Worm (Caenorhabditis elegans) whole organism, L3 larva: ENCODE data around the gene yars-2.
A peak's percentile ranks its signal among the peaks of the same experiment; 100 is the strongest.

Experiments used
- R02D3.7 ChIP-seq: fragments of 150-350 bp; optimal IDR thresholded peaks from 2 replicates; lab custom pipeline; 2014; ENCODE audit warnings: missing biosample characterization, missing genetic modification characterization
- ZK546.5 ChIP-seq: sonication (generic microtip); optimal IDR thresholded peaks from 2 replicates; lab custom pipeline; 2017; ENCODE audit warnings: missing biosample characterization, missing genetic modification characterization
- aly-2 ChIP-seq: fragments of 150-350 bp; optimal IDR thresholded peaks from 2 replicates; lab custom pipeline; 2014; ENCODE audit warnings: missing biosample characterization, missing genetic modification characterization
- ama-1 ChIP-seq: fragments of 150-350 bp; optimal IDR thresholded peaks from 2 replicates; lab custom pipeline; 2018
- ceh-16 ChIP-seq: sonication (generic microtip); optimal IDR thresholded peaks from 2 replicates; lab custom pipeline; 2017; ENCODE audit warnings: missing biosample characterization, missing genetic modification characterization
- ceh-28 ChIP-seq: fragments of 150-350 bp; optimal IDR thresholded peaks from 2 replicates; lab custom pipeline; 2014; ENCODE audit warnings: missing biosample characterization, missing genetic modification reagents, missing genetic modification characterization
- ceh-82 ChIP-seq: fragments of 150-350 bp; optimal IDR thresholded peaks from 2 replicates; lab custom pipeline; 2014; ENCODE audit warnings: missing biosample characterization, missing genetic modification characterization
- ceh-9 ChIP-seq: sonication (generic microtip); optimal IDR thresholded peaks from 2 replicates; lab custom pipeline; 2018; ENCODE audit warnings: missing biosample characterization, missing genetic modification characterization
- daf-12 ChIP-seq: fragments of 150-350 bp; optimal IDR thresholded peaks from 2 replicates; lab custom pipeline; 2014; ENCODE audit warnings: missing biosample characterization, missing genetic modification reagents, missing genetic modification characterization
- egl-27 ChIP-seq: sonication (generic microtip); optimal IDR thresholded peaks from 4 replicates; lab custom pipeline; 2017; ENCODE audit warnings: missing biosample characterization, missing genetic modification reagents, missing genetic modification characterization
- egl-5 ChIP-seq: fragments of 150-350 bp; optimal IDR thresholded peaks from 2 replicates; lab custom pipeline; 2017; ENCODE audit warnings: missing biosample characterization, missing genetic modification reagents, missing genetic modification characterization, inconsistent platforms
- elt-1 ChIP-seq: fragments of 150-350 bp; optimal IDR thresholded peaks from 2 replicates; lab custom pipeline; 2014; ENCODE audit warnings: missing biosample characterization, missing genetic modification characterization
- elt-2 ChIP-seq: sonication (generic microtip); optimal IDR thresholded peaks from 2 replicates; lab custom pipeline; 2016; ENCODE audit warnings: missing genetic modification reagents, mild to moderate bottlenecking, missing genetic modification characterization, missing compliant biosample characterization
- elt-3 ChIP-seq, 3 experiments: fragments of 150-350 bp in 1 of 3; sonication (generic microtip) in 2 of 3; optimal IDR thresholded peaks; 2 replicates in 2 of 3; 4 replicates in 1 of 3; lab custom pipeline; 2014 to 2017; ENCODE audit warnings: missing biosample characterization in 3 of 3, missing genetic modification characterization in 3 of 3
- eor-1 ChIP-seq, 2 experiments: fragments of 150-350 bp; optimal IDR thresholded peaks; 2 replicates each; lab custom pipeline; 2014 to 2018; ENCODE audit warnings: missing biosample characterization in 2 of 2, missing genetic modification characterization in 2 of 2
- fkh-10 ChIP-seq: sonication (generic microtip); optimal IDR thresholded peaks from 2 replicates; lab custom pipeline; 2017; ENCODE audit warnings: missing biosample characterization, missing genetic modification reagents, missing genetic modification characterization
- fkh-2 ChIP-seq: fragments of 150-350 bp; optimal IDR thresholded peaks from 2 replicates; lab custom pipeline; 2014; ENCODE audit warnings: missing biosample characterization, missing genetic modification reagents, missing genetic modification characterization
- fos-1 ChIP-seq: fragments of 150-350 bp; optimal IDR thresholded peaks from 2 replicates; lab custom pipeline; 2014; ENCODE audit warnings: missing biosample characterization, missing genetic modification characterization
- hmg-11 ChIP-seq: sonication (generic microtip); optimal IDR thresholded peaks from 2 replicates; lab custom pipeline; 2016; ENCODE audit warnings: missing genetic modification characterization, missing compliant biosample characterization
- jun-1 ChIP-seq: fragments of 150-350 bp; optimal IDR thresholded peaks from 2 replicates; lab custom pipeline; 2014; ENCODE audit warnings: missing biosample characterization, missing genetic modification reagents, missing genetic modification characterization
- lin-15B ChIP-seq: fragments of 150-350 bp; optimal IDR thresholded peaks from 2 replicates; lab custom pipeline; 2014; ENCODE audit warnings: missing biosample characterization, missing genetic modification characterization
- lin-39 ChIP-seq: fragments of 150-350 bp; optimal IDR thresholded peaks from 2 replicates; lab custom pipeline; 2018; ENCODE audit warnings: missing biosample characterization, missing genetic modification reagents, missing genetic modification characterization
- lsy-12 ChIP-seq: sonication (generic microtip); optimal IDR thresholded peaks from 2 replicates; lab custom pipeline; 2016; ENCODE audit warnings: mild to moderate bottlenecking, missing genetic modification characterization, missing compliant biosample characterization
- mdl-1 ChIP-seq: fragments of 150-350 bp; optimal IDR thresholded peaks from 2 replicates; lab custom pipeline; 2014; ENCODE audit warnings: missing biosample characterization, missing genetic modification characterization
- mml-1 ChIP-seq: fragments of 150-350 bp; sonication (generic microtip); optimal IDR thresholded peaks from 3 replicates; lab custom pipeline; 2014; ENCODE audit warnings: missing biosample characterization, missing genetic modification characterization
- nfya-1 ChIP-seq: sonication (generic microtip); optimal IDR thresholded peaks from 2 replicates; lab custom pipeline; 2017; ENCODE audit warnings: missing genetic modification characterization, mild to moderate bottlenecking, missing compliant biosample characterization, antibody characterized with exemption, moderate library complexity; ENCODE audit not compliant: insufficient read depth
- nhr-11 ChIP-seq: fragments of 150-350 bp; optimal IDR thresholded peaks from 2 replicates; lab custom pipeline; 2014; ENCODE audit warnings: missing biosample characterization, missing genetic modification characterization
- nhr-12 ChIP-seq: fragments of 150-350 bp; optimal IDR thresholded peaks from 2 replicates; lab custom pipeline; 2014; ENCODE audit warnings: missing biosample characterization, missing genetic modification characterization
- nhr-23 ChIP-seq: fragments of 150-350 bp; optimal IDR thresholded peaks from 2 replicates; lab custom pipeline; 2014; ENCODE audit warnings: missing biosample characterization, missing genetic modification reagents, missing genetic modification characterization
- nhr-237 ChIP-seq: fragments of 150-350 bp; optimal IDR thresholded peaks from 2 replicates; lab custom pipeline; 2014; ENCODE audit warnings: missing biosample characterization, missing genetic modification characterization
- nhr-25 ChIP-seq: sonication (generic microtip); optimal IDR thresholded peaks from 2 replicates; lab custom pipeline; 2017; ENCODE audit warnings: missing biosample characterization, missing genetic modification characterization
- nhr-28 ChIP-seq: fragments of 150-350 bp; optimal IDR thresholded peaks from 2 replicates; lab custom pipeline; 2014; ENCODE audit warnings: missing biosample characterization, missing genetic modification characterization
- nhr-43 ChIP-seq: sonication (generic microtip); optimal IDR thresholded peaks from 2 replicates; lab custom pipeline; 2016; ENCODE audit warnings: mild to moderate bottlenecking, missing genetic modification characterization, missing compliant biosample characterization; ENCODE audit not compliant: poor library complexity, severe bottlenecking
- nhr-67 ChIP-seq: fragments of 150-350 bp; optimal IDR thresholded peaks from 2 replicates; lab custom pipeline; 2014; ENCODE audit warnings: missing biosample characterization, missing genetic modification characterization
- nhr-76 ChIP-seq: fragments of 150-350 bp; sonication (generic microtip); optimal IDR thresholded peaks from 5 replicates; lab custom pipeline; 2014; ENCODE audit warnings: missing biosample characterization, missing genetic modification characterization
- nhr-77 ChIP-seq: fragments of 150-350 bp; optimal IDR thresholded peaks from 2 replicates; lab custom pipeline; 2014; ENCODE audit warnings: missing biosample characterization, missing genetic modification characterization
- pha-4 ChIP-seq: fragments of 150-350 bp; optimal IDR thresholded peaks from 2 replicates; lab custom pipeline; 2014; ENCODE audit warnings: missing biosample characterization, missing genetic modification reagents, missing genetic modification characterization
- pqm-1 ChIP-seq: fragments of 150-350 bp; optimal IDR thresholded peaks from 2 replicates; lab custom pipeline; 2017; ENCODE audit warnings: missing biosample characterization, missing genetic modification characterization, inconsistent platforms
- sea-2 ChIP-seq: fragments of 150-350 bp; sonication (generic microtip); optimal IDR thresholded peaks from 4 replicates; lab custom pipeline; 2014; ENCODE audit warnings: missing biosample characterization, missing genetic modification reagents, missing genetic modification characterization
- skn-1 ChIP-seq: fragments of 150-350 bp; optimal IDR thresholded peaks from 2 replicates; lab custom pipeline; 2014; ENCODE audit warnings: missing biosample characterization, missing genetic modification characterization
- snpc-4 ChIP-seq: fragments of 150-350 bp; optimal IDR thresholded peaks from 2 replicates; lab custom pipeline; 2014; ENCODE audit warnings: missing biosample characterization, missing genetic modification characterization
- tbx-2 ChIP-seq: sonication (generic microtip); optimal IDR thresholded peaks from 2 replicates; lab custom pipeline; 2016; ENCODE audit warnings: mild to moderate bottlenecking, missing genetic modification characterization, missing compliant biosample characterization
- unc-39 ChIP-seq: sonication (generic microtip); optimal IDR thresholded peaks from 4 replicates; lab custom pipeline; 2017; ENCODE audit warnings: missing biosample characterization, missing genetic modification characterization
- unc-62 ChIP-seq: fragments of 150-350 bp; sonication (generic microtip); optimal IDR thresholded peaks from 4 replicates; lab custom pipeline; 2014; ENCODE audit warnings: missing biosample characterization, missing genetic modification reagents, missing genetic modification characterization
- zag-1 ChIP-seq: fragments of 150-350 bp; optimal IDR thresholded peaks from 2 replicates; lab custom pipeline; 2014; ENCODE audit warnings: missing biosample characterization, missing genetic modification characterization
- ztf-11 ChIP-seq: fragments of 150-350 bp; optimal IDR thresholded peaks from 2 replicates; lab custom pipeline; 2014; ENCODE audit warnings: missing biosample characterization, missing genetic modification characterization
- ztf-4 ChIP-seq: fragments of 150-350 bp; optimal IDR thresholded peaks from 2 replicates; lab custom pipeline; 2014; ENCODE audit warnings: missing biosample characterization, missing genetic modification characterization

The yars-2 gene

ce11 chrIV:4749728-4750278 is 37.4 kb upstream of the yars-2 start, which contains the start of the genes rpl-20 and Y17G9B.5:
Gene rpl-20 (minus strand): TSS chrIV:4749778.
Gene Y17G9B.5 (plus strand): TSS chrIV:4750240.
- TF ChIP-seq daf-12 (tag; lab: Kevin White, UChicago) = peak; percentile 87
- TF ChIP-seq skn-1 (tag; lab: Kevin White, UChicago) = peak; percentile 97
- peak; percentile 98 for TF ChIP-seq ceh-28 (tag; lab: Kevin White, UChicago)
- TF ChIP-seq ceh-9 (tag; lab: Kevin White, UChicago) = no peak
- peak; percentile 99 for TF ChIP-seq jun-1 (tag; lab: Kevin White, UChicago)
- TF ChIP-seq ama-1 (lab: Kevin White, UChicago) = peak; percentile 91
- TF ChIP-seq mml-1 (tag; lab: Kevin White, UChicago) = no peak
- TF ChIP-seq pqm-1 (tag; lab: Kevin White, UChicago) = peak; percentile 100
- peak; percentile 60 for TF ChIP-seq ceh-16 (tag; lab: Kevin White, UChicago)
- TF ChIP-seq elt-3 (tag; optimal IDR thresholded peaks at IDR 0.05; lab: Kevin White, UChicago) = peak; percentile 94 to 97 (median 94)
- peak; percentile 64 for TF ChIP-seq ztf-11 (tag; lab: Kevin White, UChicago)
- TF ChIP-seq ceh-82 = peak; percentile 98
- TF ChIP-seq aly-2 (tag; lab: Kevin White, UChicago) = peak; percentile 97
- TF ChIP-seq nhr-67 (tag; lab: Kevin White, UChicago) = peak; percentile 67
- TF ChIP-seq eor-1 (tag; optimal IDR thresholded peaks at IDR 0.05; lab: Kevin White, UChicago) = no peak
- peak; percentile 42 for TF ChIP-seq unc-39 (tag; lab: Kevin White, UChicago)
- TF ChIP-seq zag-1 (tag; lab: Kevin White, UChicago) = peak; percentile 87
- TF ChIP-seq egl-27 (tag; lab: Kevin White, UChicago) = peak; percentile 94
- TF ChIP-seq fkh-10 (GFP tag; lab: Kevin White, UChicago) = peak; percentile 100
- peak; percentile 99 for TF ChIP-seq nhr-43 (tag; lab: Kevin White, UChicago)
- TF ChIP-seq nhr-237 (tag; lab: Kevin White, UChicago) = peak; percentile 39
- peak; percentile 98 for TF ChIP-seq snpc-4 (tag; lab: Kevin White, UChicago)
- TF ChIP-seq nhr-28 (tag; lab: Kevin White, UChicago) = peak; percentile 98
- TF ChIP-seq unc-62 (GFP tag; lab: Kevin White, UChicago) = peak; percentile 97
- peak; percentile 100 for TF ChIP-seq R02D3.7
- peak; percentile 100 for TF ChIP-seq nhr-23 (tag; lab: Kevin White, UChicago)
- no peak for TF ChIP-seq nhr-12 (tag; lab: Kevin White, UChicago)
- TF ChIP-seq elt-1 = peak; percentile 97
- peak; percentile 98 for TF ChIP-seq nhr-11 (tag; lab: Kevin White, UChicago)
- TF ChIP-seq ztf-4 (tag; lab: Kevin White, UChicago) = peak; percentile 97
- TF ChIP-seq tbx-2 (tag; lab: Kevin White, UChicago) = peak; percentile 98
- TF ChIP-seq sea-2 (GFP tag; lab: Kevin White, UChicago) = peak; percentile 85
- peak; percentile 31 for TF ChIP-seq mdl-1 (tag; lab: Kevin White, UChicago)
- peak; percentile 100 for TF ChIP-seq nhr-25
- TF ChIP-seq nhr-77 (tag; lab: Kevin White, UChicago) = peak; percentile 97
- peak; percentile 90 for TF ChIP-seq nhr-76 (tag; lab: Kevin White, UChicago)
- TF ChIP-seq pha-4 = peak; percentile 100
- peak; percentile 83 for TF ChIP-seq fkh-2 (tag; lab: Kevin White, UChicago)
- TF ChIP-seq lsy-12 (tag; lab: Kevin White, UChicago) = peak; percentile 100
- peak; percentile 100 for TF ChIP-seq nfya-1 (tag; lab: Kevin White, UChicago)
- peak; percentile 98 for TF ChIP-seq elt-2
- peak; percentile 100 for TF ChIP-seq hmg-11 (tag; lab: Kevin White, UChicago)
- peak; percentile 100 for TF ChIP-seq lin-15B (tag; lab: Kevin White, UChicago)
- TF ChIP-seq egl-5 (tag; lab: Kevin White, UChicago) = peak; percentile 98
- TF ChIP-seq ZK546.5 = peak; percentile 83
- peak; percentile 94 for TF ChIP-seq fos-1 (tag; lab: Kevin White, UChicago)
- TF ChIP-seq lin-39 (tag; lab: Kevin White, UChicago) = peak; percentile 99
